Worm (Caenorhabditis elegans): Measurements from ENCODE around the gene F59E12.6.

DNA sequence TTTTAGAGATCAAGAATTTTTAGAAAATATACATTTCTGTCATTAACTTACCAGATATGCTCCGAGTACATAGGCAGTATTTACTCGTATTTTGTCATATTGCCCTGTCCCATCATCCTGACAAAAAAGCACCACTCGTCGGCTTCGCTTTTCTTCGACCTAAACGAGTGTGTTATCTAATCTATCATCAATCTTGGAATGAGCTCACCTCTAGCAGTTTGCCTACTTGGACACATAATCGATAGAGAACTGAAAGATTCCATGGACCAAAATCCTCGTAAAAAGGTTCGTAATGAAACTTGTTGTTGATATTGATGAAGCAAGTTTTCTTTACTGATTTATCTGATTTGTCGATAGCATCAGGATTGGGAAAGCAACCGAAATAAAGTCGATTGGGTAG is 37.9 kb downstream of the F59E12.6 start:
- TF ChIP-seq fos-1 (tag; optimal IDR thresholded peaks at IDR 0.05): no peak
- TF ChIP-seq fkh-10 (GFP tag; optimal IDR thresholded peaks at IDR 0.05): no peak
